Fruit fly (Drosophila melanogaster) whole organism, adult: ENCODE data around the gene CG16779.
A peak's percentile ranks its signal among the peaks of the same experiment; 100 is the strongest.

ENCODE experiments used
- CG11617 ChIP-seq: fragments of 200-800 bp; sonication (Bioruptor generic); optimal IDR thresholded peaks from 2 replicates; lab custom pipeline; 2017; ENCODE audit warnings: mild to moderate bottlenecking, missing biosample characterization, missing genetic modification reagents, missing genetic modification characterization
- CG12768 ChIP-seq: fragments of 200-800 bp; sonication (Bioruptor generic); optimal IDR thresholded peaks from 2 replicates; lab custom pipeline; 2017; ENCODE audit warnings: missing biosample characterization, missing genetic modification characterization, mild to moderate bottlenecking, moderate library complexity, missing genetic modification reagents
- CG14711 ChIP-seq: fragments of 200-800 bp; sonication (Bioruptor generic); optimal IDR thresholded peaks from 2 replicates; lab custom pipeline; 2018; ENCODE audit warnings: missing biosample characterization, mild to moderate bottlenecking, missing genetic modification characterization, moderate library complexity
- CG1620 ChIP-seq: fragments of 200-800 bp; sonication (Bioruptor generic); optimal IDR thresholded peaks from 2 replicates; lab custom pipeline; 2016; ENCODE audit warnings: missing biosample characterization, missing genetic modification characterization
- CG33017 ChIP-seq: fragments of 200-800 bp; sonication (Bioruptor generic); optimal IDR thresholded peaks from 2 replicates; lab custom pipeline; 2018; ENCODE audit warnings: missing biosample characterization, mild to moderate bottlenecking, missing genetic modification characterization, moderate library complexity
- CG5204 ChIP-seq: fragments of 200-800 bp; sonication (Bioruptor generic); optimal IDR thresholded peaks from 2 replicates; lab custom pipeline; 2016; ENCODE audit warnings: missing biosample characterization, missing genetic modification characterization
- CG7045 ChIP-seq: fragments of 200-800 bp; sonication (Bioruptor generic); optimal IDR thresholded peaks from 2 replicates; lab custom pipeline; 2017; ENCODE audit warnings: missing biosample characterization, mild to moderate bottlenecking, missing genetic modification characterization
- CG7101 ChIP-seq: fragments of 200-800 bp; sonication (Bioruptor generic); optimal IDR thresholded peaks from 2 replicates; lab custom pipeline; 2018; ENCODE audit warnings: missing biosample characterization, mild to moderate bottlenecking, missing genetic modification characterization, moderate library complexity
- Clk ChIP-seq: fragments of 200-800 bp; sonication (Bioruptor generic); optimal IDR thresholded peaks from 2 replicates; lab custom pipeline; 2017; ENCODE audit warnings: missing biosample characterization, missing genetic modification characterization
- Crg-1 ChIP-seq: fragments of 200-800 bp; sonication (Bioruptor generic); optimal IDR thresholded peaks from 2 replicates; lab custom pipeline; 2016; ENCODE audit warnings: missing biosample characterization, missing genetic modification characterization
- Hr96 ChIP-seq: fragments of 200-800 bp; sonication (Bioruptor generic); optimal IDR thresholded peaks from 2 replicates; lab custom pipeline; 2016; ENCODE audit warnings: missing biosample characterization, missing genetic modification characterization
- Mnt ChIP-seq: fragments of 200-800 bp; sonication (Bioruptor generic); optimal IDR thresholded peaks from 2 replicates; lab custom pipeline; 2016; ENCODE audit warnings: missing biosample characterization, mild to moderate bottlenecking, missing genetic modification characterization
- bab1 ChIP-seq: fragments of 200-800 bp; sonication (Bioruptor generic); optimal IDR thresholded peaks from 3 replicates; lab custom pipeline; 2019; ENCODE audit warnings: missing biosample characterization, mild to moderate bottlenecking, missing genetic modification characterization, moderate library complexity
- cic ChIP-seq: fragments of 200-800 bp; sonication (Bioruptor generic); optimal IDR thresholded peaks from 2 replicates; lab custom pipeline; 2017; ENCODE audit warnings: missing biosample characterization, mild to moderate bottlenecking, missing genetic modification characterization, moderate library complexity
- cnc ChIP-seq, 2 experiments: fragments of >200 bp; optimal IDR thresholded peaks; 2 replicates each; lab custom pipeline; 2017
- kay ChIP-seq: fragments of 200-800 bp; sonication (Bioruptor generic); peaks from one replicate; lab custom pipeline; 2016; ENCODE audit warnings: missing biosample characterization, missing genetic modification characterization, borderline replicate concordance
- ovo ChIP-seq: fragments of 200-800 bp; sonication (Bioruptor generic); optimal IDR thresholded peaks from 2 replicates; lab custom pipeline; 2016; ENCODE audit warnings: missing biosample characterization, missing genetic modification characterization
- pad ChIP-seq: fragments of 200-800 bp; sonication (Bioruptor generic); optimal IDR thresholded peaks from 3 replicates; lab custom pipeline; 2017; ENCODE audit warnings: missing biosample characterization, missing genetic modification characterization, mild to moderate bottlenecking, moderate library complexity, missing genetic modification reagents
- tj ChIP-seq: fragments of 200-800 bp; sonication (Bioruptor generic); optimal IDR thresholded peaks from 3 replicates; lab custom pipeline; 2017; ENCODE audit warnings: missing biosample characterization, mild to moderate bottlenecking, missing genetic modification characterization, moderate library complexity
- toe ChIP-seq: fragments of 200-800 bp; sonication (Bioruptor generic); optimal IDR thresholded peaks from 2 replicates; lab custom pipeline; 2016; ENCODE audit warnings: missing biosample characterization, missing genetic modification characterization

CG16779 gene

DNA sequence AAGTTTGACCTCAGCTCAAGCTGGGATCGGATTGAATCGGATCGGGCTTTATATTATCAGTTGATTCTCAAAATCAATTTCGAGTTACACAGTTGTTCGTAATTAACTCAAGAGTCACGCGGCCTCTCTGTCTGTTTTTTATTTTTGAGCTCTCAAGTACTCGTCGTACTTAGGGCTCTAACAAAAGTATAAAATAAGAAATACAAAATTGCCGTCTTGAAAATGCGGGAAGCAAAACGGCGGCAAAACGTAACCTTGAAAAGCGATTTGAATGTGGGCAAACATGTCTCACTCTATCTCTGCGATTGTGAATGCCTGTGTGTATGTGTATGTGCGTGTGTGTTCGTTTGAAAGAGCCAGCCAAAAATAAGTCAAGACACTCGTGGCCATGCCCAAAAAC is 55.9 kb downstream of the CG16779 start:
- no peak for TF ChIP-seq tj (GFP tag; lab: Kevin White, UChicago)
- TF ChIP-seq kay, result no peak
- TF ChIP-seq ovo (GFP tag; lab: Kevin White, UChicago), result no peak
- TF ChIP-seq CG5204 (GFP tag; lab: Kevin White, UChicago), result no peak
- no peak for TF ChIP-seq cnc (optimal IDR thresholded peaks at IDR 0.05; lab: Kevin White, UChicago)
- no peak for TF ChIP-seq pad (GFP tag; lab: Kevin White, UChicago)
- TF ChIP-seq CG1620, result no peak
- TF ChIP-seq CG14711 (tag; lab: Kevin White, UChicago), result no peak
- TF ChIP-seq CG7101 (tag; lab: Kevin White, UChicago), result no peak
- no peak for TF ChIP-seq toe (GFP tag; lab: Kevin White, UChicago)
- no peak for TF ChIP-seq Clk
- no peak for TF ChIP-seq CG33017 (tag; lab: Kevin White, UChicago)
- TF ChIP-seq Hr96 (GFP tag; lab: Kevin White, UChicago), result no peak
- TF ChIP-seq Mnt (GFP tag; lab: Kevin White, UChicago), result no peak
- no peak for TF ChIP-seq cic (GFP tag; lab: Kevin White, UChicago)
- TF ChIP-seq bab1 (GFP tag; lab: Kevin White, UChicago), result no peak
- no peak for TF ChIP-seq CG7045
- TF ChIP-seq CG11617 (GFP tag; lab: Kevin White, UChicago), result no peak

DNA sequence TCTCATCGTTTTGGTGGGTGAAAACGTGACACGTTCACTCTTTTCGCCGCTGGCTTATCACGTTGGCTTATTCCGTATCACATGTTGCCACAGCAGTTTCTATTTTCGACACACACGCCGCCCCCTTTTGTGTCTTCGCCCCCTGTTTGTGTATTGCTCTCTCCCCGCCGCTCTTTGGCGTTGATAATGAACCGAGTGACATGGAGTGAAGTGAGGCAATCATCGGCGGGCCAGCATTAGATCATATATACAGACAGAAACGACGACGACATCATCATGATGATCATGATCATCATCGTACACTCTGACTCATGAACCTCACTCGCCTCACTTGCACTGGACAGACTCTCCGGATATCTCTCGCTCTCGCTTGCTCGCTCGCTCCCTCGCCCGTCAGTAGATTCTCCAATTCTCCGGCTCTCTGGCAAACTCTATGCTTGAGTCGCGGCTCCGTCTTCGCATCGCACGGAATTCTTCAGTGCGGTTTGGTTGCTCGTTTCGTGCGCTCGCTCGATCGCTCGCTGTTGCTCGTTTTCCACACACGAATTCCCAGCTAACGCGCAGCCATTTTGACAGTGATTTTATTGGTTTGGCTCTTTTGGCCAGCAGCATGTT is 57.0 kb downstream of the CG16779 start:
- TF ChIP-seq pad (GFP tag; lab: Kevin White, UChicago) (no peak), CG1620 (no peak), toe (GFP tag; lab: Kevin White, UChicago) (no peak), ovo (GFP tag; lab: Kevin White, UChicago) (no peak), CG7045 (no peak), Crg-1 (no peak), Mnt (GFP tag; lab: Kevin White, UChicago) (peak; percentile 17), CG5204 (GFP tag; lab: Kevin White, UChicago) (no peak), Clk (no peak), CG12768 (GFP tag; lab: Kevin White, UChicago) (peak; percentile 26), CG33017 (tag; lab: Kevin White, UChicago) (no peak), cic (GFP tag; lab: Kevin White, UChicago) (no peak), CG7101 (tag; lab: Kevin White, UChicago) (no peak), CG11617 (GFP tag; lab: Kevin White, UChicago) (no peak), cnc (optimal IDR thresholded peaks at IDR 0.05; lab: Kevin White, UChicago) (no peak), bab1 (GFP tag; lab: Kevin White, UChicago) (peak; percentile 9), Hr96 (GFP tag; lab: Kevin White, UChicago) (no peak), kay (no peak), tj (GFP tag; lab: Kevin White, UChicago) (no peak), CG14711 (tag; lab: Kevin White, UChicago) (no peak)

DNA sequence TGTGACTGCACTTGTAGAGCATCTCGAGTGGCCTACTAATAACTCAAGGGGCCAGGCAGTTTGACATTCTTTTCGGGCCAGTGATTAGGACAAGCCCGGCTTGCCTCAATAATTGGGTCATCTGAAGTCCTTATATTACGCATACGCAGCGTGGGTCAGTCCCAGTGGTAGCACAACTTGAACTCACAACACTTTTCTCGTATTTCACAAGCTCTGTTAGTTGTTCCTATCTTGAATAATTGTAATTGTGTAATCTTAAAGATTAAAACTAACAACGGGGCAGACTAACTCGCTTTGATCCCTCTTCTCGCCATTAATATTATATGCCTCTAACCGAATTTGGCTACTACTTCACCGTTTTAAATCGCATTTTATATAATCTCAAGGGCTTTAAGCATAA is 57.6 kb downstream of the CG16779 start:
- TF ChIP-seq CG1620 (no peak), kay (no peak), CG7101 (tag; lab: Kevin White, UChicago) (no peak), CG33017 (tag; lab: Kevin White, UChicago) (no peak)

DNA sequence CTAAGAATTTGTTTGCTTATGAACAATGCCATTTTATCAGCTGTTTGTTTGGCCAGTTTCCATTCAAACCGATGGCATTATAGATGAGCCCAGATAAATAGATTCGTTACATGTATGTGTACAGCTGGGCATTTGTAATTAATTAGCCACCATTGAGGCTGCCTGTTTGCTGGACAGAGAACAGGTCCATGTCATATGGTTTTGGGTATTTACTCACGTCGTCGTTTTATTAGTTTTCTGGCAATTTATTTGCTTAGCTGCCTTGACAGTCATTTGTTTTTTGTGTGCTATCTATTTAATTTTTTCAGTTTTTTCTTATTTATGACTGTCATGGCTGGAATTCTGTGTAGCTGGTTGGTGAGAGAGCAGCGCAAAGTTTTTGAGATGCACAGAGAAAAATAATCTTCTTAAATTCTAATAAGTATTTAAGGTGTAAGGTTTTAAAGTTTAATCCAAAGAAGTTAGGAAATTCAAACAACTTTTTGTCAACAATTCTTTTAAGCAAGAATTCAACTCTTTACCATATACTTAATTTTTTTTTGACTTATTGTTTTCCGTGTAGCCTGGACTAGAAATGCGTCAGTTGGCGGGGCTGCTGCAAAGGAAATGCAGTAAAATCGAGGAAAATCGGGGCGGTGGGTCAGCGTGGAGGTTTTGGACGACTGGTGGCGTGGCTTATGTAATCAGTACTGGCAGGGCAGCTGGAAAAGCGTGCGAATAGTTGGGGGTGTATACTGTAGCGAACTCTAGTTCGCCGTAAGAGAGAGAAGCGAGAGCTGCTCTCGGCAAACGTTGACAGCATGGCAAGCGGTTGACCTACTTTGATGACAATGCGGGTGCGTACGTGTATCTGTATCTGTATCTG is 58.7 kb downstream of the CG16779 start:
- peak; percentile 94 for TF ChIP-seq CG7045
- TF ChIP-seq toe (GFP tag; lab: Kevin White, UChicago), result no peak
- peak; percentile 79 for TF ChIP-seq CG14711 (tag; lab: Kevin White, UChicago)
- peak; percentile 63 for TF ChIP-seq kay
- TF ChIP-seq CG5204 (GFP tag; lab: Kevin White, UChicago), result no peak
- peak; percentile 13 for TF ChIP-seq CG1620
- no peak for TF ChIP-seq bab1 (GFP tag; lab: Kevin White, UChicago)
- TF ChIP-seq ovo (GFP tag; lab: Kevin White, UChicago), result peak; percentile 0
- TF ChIP-seq Clk, result peak; percentile 75
- peak; percentile 87 for TF ChIP-seq CG7101 (tag; lab: Kevin White, UChicago)
- TF ChIP-seq CG33017 (tag; lab: Kevin White, UChicago), result peak; percentile 93
- TF ChIP-seq Hr96 (GFP tag; lab: Kevin White, UChicago), result no peak
- peak; percentile 40 for TF ChIP-seq pad (GFP tag; lab: Kevin White, UChicago)
- TF ChIP-seq Mnt (GFP tag; lab: Kevin White, UChicago), result peak; percentile 34
- TF ChIP-seq cic (GFP tag; lab: Kevin White, UChicago), result peak; percentile 23
- peak; percentile 77 for TF ChIP-seq CG11617 (GFP tag; lab: Kevin White, UChicago)
- TF ChIP-seq Crg-1, result peak; percentile 19
- TF ChIP-seq tj (GFP tag; lab: Kevin White, UChicago), result peak; percentile 49
- TF ChIP-seq cnc (optimal IDR thresholded peaks at IDR 0.05; lab: Kevin White, UChicago), result no peak
- TF ChIP-seq CG12768 (GFP tag; lab: Kevin White, UChicago), result peak; percentile 91

DNA sequence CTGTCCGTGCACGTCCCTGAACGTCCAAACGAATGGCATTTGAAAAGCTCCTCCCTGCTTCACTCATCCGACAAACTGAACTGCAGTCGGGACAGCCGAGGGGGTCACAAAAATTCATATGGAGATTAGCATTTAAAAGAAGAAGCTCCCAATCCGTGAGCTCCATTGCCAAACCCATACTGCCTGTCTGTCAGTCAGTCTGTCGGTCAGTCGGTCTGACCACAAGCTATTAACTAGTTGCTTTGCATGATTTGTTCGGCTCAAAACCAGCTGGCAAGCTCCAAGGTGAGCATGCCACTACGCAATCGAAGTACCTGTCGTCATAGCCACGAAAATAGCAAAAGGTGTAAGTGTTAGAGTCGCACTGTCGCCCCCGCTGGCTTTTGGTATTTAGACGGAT is 59.7 kb downstream of the CG16779 start:
- TF ChIP-seq CG33017 (tag; lab: Kevin White, UChicago), result no peak
- no peak for TF ChIP-seq kay
- no peak for TF ChIP-seq Hr96 (GFP tag; lab: Kevin White, UChicago)
- no peak for TF ChIP-seq cic (GFP tag; lab: Kevin White, UChicago)
- TF ChIP-seq CG11617 (GFP tag; lab: Kevin White, UChicago), result no peak
- no peak for TF ChIP-seq pad (GFP tag; lab: Kevin White, UChicago)
- TF ChIP-seq CG1620, result no peak
- no peak for TF ChIP-seq tj (GFP tag; lab: Kevin White, UChicago)
- TF ChIP-seq Mnt (GFP tag; lab: Kevin White, UChicago), result no peak
